Worm (Caenorhabditis elegans): ENCODE data around the gene gpa-13.

gpa-13 gene

ce11 chrV:12754839-12755238, at the start of gene gpa-13:
gpa-13 (minus strand) TSS chrV:12754939.
- TF ChIP-seq ets-7 (tag; optimal IDR thresholded peaks at IDR 0.05) (no peak), scrt-1 (GFP tag; IDR thresholded peaks at IDR 0.05) (no peak), tra-4 (tag; optimal IDR thresholded peaks at IDR 0.05) (no peak), ceh-36 (tag; optimal IDR thresholded peaks at IDR 0.05) (no peak), hmg-4 (GFP tag; optimal IDR thresholded peaks at IDR 0.05) (no peak), tbx-11 (GFP tag; IDR thresholded peaks at IDR 0.05) (no peak), sea-1 (GFP tag; conservative IDR thresholded peaks at IDR 0.05) (no peak), B0310.2 (tag; optimal IDR thresholded peaks at IDR 0.05) (no peak), aly-1 (tag; optimal IDR thresholded peaks at IDR 0.05) (no peak), hmbx-1 (tag; optimal IDR thresholded peaks at IDR 0.05) (no peak), tbx-37 (GFP tag; conservative IDR thresholded peaks at IDR 0.05) (no peak), flt-1 (GFP tag; IDR thresholded peaks at IDR 0.05) (no peak), F13C5.2 (tag; optimal IDR thresholded peaks at IDR 0.05) (no peak)

ce11 chrV:12803274-12803673, 48.5 kb upstream of the gpa-13 start, which contains the start of gene srbc-45:
srbc-45 (plus strand) TSS chrV:12803574.
- no peak for TF ChIP-seq ets-7 (tag; optimal IDR thresholded peaks at IDR 0.05)
- no peak for TF ChIP-seq ceh-36 (tag; optimal IDR thresholded peaks at IDR 0.05)
- TF ChIP-seq F13C5.2 (tag; optimal IDR thresholded peaks at IDR 0.05): no peak
- no peak for TF ChIP-seq tbx-11 (GFP tag; IDR thresholded peaks at IDR 0.05)
- TF ChIP-seq sea-1 (GFP tag; conservative IDR thresholded peaks at IDR 0.05): no peak
- TF ChIP-seq tbx-37 (GFP tag; conservative IDR thresholded peaks at IDR 0.05): no peak
- no peak for TF ChIP-seq flt-1 (GFP tag; IDR thresholded peaks at IDR 0.05)
- TF ChIP-seq scrt-1 (GFP tag; IDR thresholded peaks at IDR 0.05): no peak
- no peak for TF ChIP-seq ceh-13 (GFP tag; optimal IDR thresholded peaks at IDR 0.05)
- no peak for TF ChIP-seq pes-1 (GFP tag; IDR thresholded peaks at IDR 0.05)

- TF ChIP-seq scrt-1 (GFP tag; IDR thresholded peaks at IDR 0.05): no peak
- no peak for TF ChIP-seq hmg-4 (GFP tag; optimal IDR thresholded peaks at IDR 0.05)
- no peak for TF ChIP-seq pes-1 (GFP tag; IDR thresholded peaks at IDR 0.05)
- no peak for TF ChIP-seq ets-7 (tag; optimal IDR thresholded peaks at IDR 0.05)
- TF ChIP-seq ceh-13 (GFP tag; optimal IDR thresholded peaks at IDR 0.05): no peak
- TF ChIP-seq B0310.2 (tag; optimal IDR thresholded peaks at IDR 0.05): no peak
These were observed 45.4 kb upstream of the gpa-13 start, which contains the start of gene ugt-3 for ce11 chrV:12800171-12800570. ugt-3 (minus strand) TSS chrV:12800271.

- no peak for TF ChIP-seq ceh-36 (tag; optimal IDR thresholded peaks at IDR 0.05)
- TF ChIP-seq flt-1 (GFP tag; IDR thresholded peaks at IDR 0.05): no peak
- TF ChIP-seq hmbx-1 (tag; optimal IDR thresholded peaks at IDR 0.05): no peak
- no peak for TF ChIP-seq pes-1 (GFP tag; IDR thresholded peaks at IDR 0.05)
- TF ChIP-seq hnd-1 (tag; optimal IDR thresholded peaks at IDR 0.05): no peak
- TF ChIP-seq ama-1 (optimal IDR thresholded peaks at IDR 0.05): no peak
- no peak for TF ChIP-seq ceh-13 (GFP tag; optimal IDR thresholded peaks at IDR 0.05)
- no peak for TF ChIP-seq scrt-1 (GFP tag; IDR thresholded peaks at IDR 0.05)
- no peak for TF ChIP-seq sea-1 (GFP tag; conservative IDR thresholded peaks at IDR 0.05)
- TF ChIP-seq F13C5.2 (tag; optimal IDR thresholded peaks at IDR 0.05): no peak
- no peak for TF ChIP-seq aly-1 (tag; optimal IDR thresholded peaks at IDR 0.05)
- TF ChIP-seq tbx-37 (GFP tag; conservative IDR thresholded peaks at IDR 0.05): no peak
These were observed 43.3 kb upstream of the gpa-13 start, which contains the start of gene ugt-6 for ce11 chrV:12797992-12798391. ugt-6 (minus strand) TSS chrV:12798224.

ce11 chrV:12796908-12797490, 42.3 kb upstream of the gpa-13 start:
- TF ChIP-seq hmg-4 (GFP tag; optimal IDR thresholded peaks at IDR 0.05) (no peak), pes-1 (GFP tag; IDR thresholded peaks at IDR 0.05) (no peak), tbx-11 (GFP tag; IDR thresholded peaks at IDR 0.05) (no peak), ceh-13 (GFP tag; optimal IDR thresholded peaks at IDR 0.05) (no peak), flt-1 (GFP tag; IDR thresholded peaks at IDR 0.05) (no peak)

- no peak for TF ChIP-seq hmbx-1 (tag; optimal IDR thresholded peaks at IDR 0.05)
These were observed 41.2 kb upstream of the gpa-13 start for ce11 chrV:12795927-12796326.

ce11 chrV:12795196-12795595, 40.5 kb upstream of the gpa-13 start, which contains the start of gene ugt-4:
ugt-4 (minus strand) TSS chrV:12795336.
- no peak for TF ChIP-seq ceh-36 (tag; optimal IDR thresholded peaks at IDR 0.05)
- no peak for TF ChIP-seq tra-4 (tag; optimal IDR thresholded peaks at IDR 0.05)
- no peak for TF ChIP-seq F13C5.2 (tag; optimal IDR thresholded peaks at IDR 0.05)
- TF ChIP-seq flt-1 (GFP tag; IDR thresholded peaks at IDR 0.05): no peak
- no peak for TF ChIP-seq sea-1 (GFP tag; conservative IDR thresholded peaks at IDR 0.05)
- TF ChIP-seq pes-1 (GFP tag; IDR thresholded peaks at IDR 0.05): no peak
- no peak for TF ChIP-seq tbx-37 (GFP tag; conservative IDR thresholded peaks at IDR 0.05)
- no peak for TF ChIP-seq tbx-11 (GFP tag; IDR thresholded peaks at IDR 0.05)
- no peak for TF ChIP-seq aly-1 (tag; optimal IDR thresholded peaks at IDR 0.05)
- TF ChIP-seq hnd-1 (tag; optimal IDR thresholded peaks at IDR 0.05): no peak
- TF ChIP-seq ets-7 (tag; optimal IDR thresholded peaks at IDR 0.05): no peak
- no peak for TF ChIP-seq hmg-4 (GFP tag; optimal IDR thresholded peaks at IDR 0.05)
- no peak for TF ChIP-seq scrt-1 (GFP tag; IDR thresholded peaks at IDR 0.05)
- no peak for TF ChIP-seq ceh-13 (GFP tag; optimal IDR thresholded peaks at IDR 0.05)
- TF ChIP-seq B0310.2 (tag; optimal IDR thresholded peaks at IDR 0.05): no peak

- TF ChIP-seq tbx-11 (GFP tag; IDR thresholded peaks at IDR 0.05) (no peak), flt-1 (GFP tag; IDR thresholded peaks at IDR 0.05) (no peak), tra-4 (tag; optimal IDR thresholded peaks at IDR 0.05) (no peak), sea-1 (GFP tag; conservative IDR thresholded peaks at IDR 0.05) (no peak), ama-1 (optimal IDR thresholded peaks at IDR 0.05) (no peak), F13C5.2 (tag; optimal IDR thresholded peaks at IDR 0.05) (no peak), ceh-13 (GFP tag; optimal IDR thresholded peaks at IDR 0.05) (no peak), tbx-37 (GFP tag; conservative IDR thresholded peaks at IDR 0.05) (no peak), hnd-1 (tag; optimal IDR thresholded peaks at IDR 0.05) (no peak)
These were observed 38.0 kb upstream of the gpa-13 start, which contains the start of gene ugt-5 for ce11 chrV:12792752-12793151. ugt-5 (minus strand) TSS chrV:12792965.
